Fruit fly (Drosophila melanogaster) whole organism, prepupa: ENCODE results near the gene CG12355.
A peak's percentile ranks its signal among the peaks of the same experiment; 100 is the strongest.

ENCODE experiments used
- Blimp-1 ChIP-seq: fragments of 200-800 bp; sonication (Bioruptor generic); optimal IDR thresholded peaks from 3 replicates; lab custom pipeline; 2017; ENCODE audit warnings: missing biosample characterization, missing genetic modification characterization, mild to moderate bottlenecking, moderate library complexity, missing genetic modification reagents
- CG10631 ChIP-seq: fragments of 200-800 bp; sonication (Bioruptor generic); optimal IDR thresholded peaks from 2 replicates; lab custom pipeline; 2016; ENCODE audit warnings: missing biosample characterization, missing genetic modification characterization
- CG11294 ChIP-seq: fragments of 200-800 bp; sonication (Bioruptor generic); IDR thresholded peaks from 2 replicates; pipeline ENCODE4 v1.3.6; 2022; ENCODE audit warnings: missing biosample characterization, missing genetic modification characterization
- CG15336 ChIP-seq: fragments of 200-800 bp; sonication (Bioruptor generic); IDR thresholded peaks from 2 replicates; pipeline ENCODE4 v1.3.6; 2022; ENCODE audit warnings: missing biosample characterization, missing genetic modification characterization
- CG1621 ChIP-seq: fragments of 200-800 bp; sonication (Bioruptor generic); optimal IDR thresholded peaks from 3 replicates; lab custom pipeline; 2018; ENCODE audit warnings: missing biosample characterization, mild to moderate bottlenecking, missing genetic modification characterization
- CG3032 ChIP-seq: fragments of 200-800 bp; optimal IDR thresholded peaks from 2 replicates; lab custom pipeline; 2019; ENCODE audit warnings: missing biosample characterization, mild to moderate bottlenecking, missing genetic modification characterization, moderate library complexity
- CG31627 ChIP-seq: fragments of 200-800 bp; sonication (Bioruptor generic); optimal IDR thresholded peaks from 3 replicates; lab custom pipeline; 2016; ENCODE audit warnings: missing biosample characterization, missing genetic modification characterization
- CG32006 ChIP-seq: fragments of 200-800 bp; sonication (Bioruptor generic); optimal IDR thresholded peaks from 3 replicates; lab custom pipeline; 2017; ENCODE audit warnings: missing biosample characterization, mild to moderate bottlenecking, missing genetic modification characterization
- CG3919 ChIP-seq: fragments of 200-800 bp; sonication (Bioruptor generic); optimal IDR thresholded peaks from 3 replicates; lab custom pipeline; 2016; ENCODE audit warnings: missing biosample characterization, missing genetic modification characterization
- CG4318 ChIP-seq: fragments of 200-800 bp; sonication (Bioruptor generic); optimal IDR thresholded peaks from 3 replicates; lab custom pipeline; 2017; ENCODE audit warnings: missing biosample characterization, mild to moderate bottlenecking, missing genetic modification characterization
- CG6163 ChIP-seq: fragments of 200-800 bp; sonication (Bioruptor generic); IDR thresholded peaks from 3 replicates; pipeline ENCODE4 v1.3.6; 2022; ENCODE audit warnings: missing biosample characterization, missing genetic modification characterization
- CG6276 ChIP-seq: fragments of 200-800 bp; sonication (Bioruptor generic); optimal IDR thresholded peaks from 2 replicates; lab custom pipeline; 2017; ENCODE audit warnings: missing biosample characterization, mild to moderate bottlenecking, missing genetic modification characterization
- CG6792 ChIP-seq: fragments of 200-800 bp; sonication (Bioruptor generic); optimal IDR thresholded peaks from 3 replicates; lab custom pipeline; 2016; ENCODE audit warnings: missing biosample characterization, missing genetic modification characterization
- CG6808 ChIP-seq: fragments of 200-800 bp; sonication (Bioruptor generic); optimal IDR thresholded peaks from 3 replicates; lab custom pipeline; 2017; ENCODE audit warnings: missing biosample characterization, missing genetic modification characterization, mild to moderate bottlenecking, moderate library complexity, missing genetic modification reagents
- CG7368 ChIP-seq: fragments of 200-800 bp; sonication (Bioruptor generic); optimal IDR thresholded peaks from 3 replicates; lab custom pipeline; 2016; ENCODE audit warnings: missing biosample characterization, missing genetic modification characterization
- CG8119 ChIP-seq: fragments of 200-800 bp; sonication (Bioruptor generic); IDR thresholded peaks from 3 replicates; pipeline ENCODE4 v1.3.6; 2022; ENCODE audit warnings: missing biosample characterization, missing genetic modification characterization
- CG8319 ChIP-seq: fragments of 200-800 bp; sonication (Bioruptor generic); optimal IDR thresholded peaks from 3 replicates; lab custom pipeline; 2016; ENCODE audit warnings: missing biosample characterization, missing genetic modification characterization
- CG8632 ChIP-seq: fragments of 200-800 bp; sonication (Bioruptor generic); optimal IDR thresholded peaks from 3 replicates; lab custom pipeline; 2016; ENCODE audit warnings: missing biosample characterization, missing genetic modification characterization
- CG9139 ChIP-seq: fragments of 200-800 bp; sonication (Bioruptor generic); optimal IDR thresholded peaks from 3 replicates; lab custom pipeline; 2017; ENCODE audit warnings: missing biosample characterization, mild to moderate bottlenecking, missing genetic modification characterization
- Eip75B ChIP-seq: fragments of 200-800 bp; sonication (Bioruptor generic); optimal IDR thresholded peaks from 3 replicates; lab custom pipeline; 2016; ENCODE audit warnings: missing biosample characterization, missing genetic modification characterization
- Eip78C ChIP-seq: fragments of 200-800 bp; sonication (Bioruptor generic); peaks from one replicate; lab custom pipeline; 2016; ENCODE audit warnings: missing biosample characterization, missing genetic modification characterization
- Eip93F ChIP-seq: fragments of 200-800 bp; sonication (Bioruptor generic); optimal IDR thresholded peaks from 2 replicates; lab custom pipeline; 2016; ENCODE audit warnings: missing biosample characterization, mild to moderate bottlenecking, missing genetic modification characterization
- Ets21C ChIP-seq: fragments of 200-800 bp; sonication (Bioruptor generic); optimal IDR thresholded peaks from 3 replicates; lab custom pipeline; 2016; ENCODE audit warnings: missing biosample characterization, missing genetic modification characterization
- Ets96B ChIP-seq: fragments of 200-800 bp; optimal IDR thresholded peaks from 2 replicates; lab custom pipeline; 2019; ENCODE audit warnings: missing biosample characterization, mild to moderate bottlenecking, missing genetic modification characterization, moderate library complexity
- Gug ChIP-seq: fragments of 200-800 bp; sonication (Bioruptor generic); IDR thresholded peaks from 2 replicates; pipeline ENCODE4 v1.3.6; 2022; ENCODE audit warnings: missing biosample characterization, missing genetic modification characterization
- Hr4 ChIP-seq: fragments of 200-800 bp; sonication (Bioruptor generic); optimal IDR thresholded peaks from 3 replicates; lab custom pipeline; 2016; ENCODE audit warnings: missing biosample characterization, missing genetic modification characterization
- Met ChIP-seq: fragments of 200-800 bp; sonication (Bioruptor generic); optimal IDR thresholded peaks from 3 replicates; lab custom pipeline; 2016; ENCODE audit warnings: missing biosample characterization, missing genetic modification characterization
- Smox ChIP-seq: fragments of 200-800 bp; sonication (Bioruptor generic); optimal IDR thresholded peaks from 3 replicates; lab custom pipeline; 2016; ENCODE audit warnings: missing biosample characterization, missing genetic modification characterization
- Sox102F ChIP-seq: fragments of 200-800 bp; sonication (Bioruptor generic); optimal IDR thresholded peaks from 2 replicates; lab custom pipeline; 2016; ENCODE audit warnings: missing biosample characterization, mild to moderate bottlenecking, missing genetic modification characterization
- Sox15 ChIP-seq: fragments of 200-800 bp; sonication (Bioruptor generic); optimal IDR thresholded peaks from 3 replicates; lab custom pipeline; 2016; ENCODE audit warnings: missing biosample characterization, missing genetic modification characterization
- achi ChIP-seq: fragments of 200-800 bp; sonication (Bioruptor generic); optimal IDR thresholded peaks from 3 replicates; lab custom pipeline; 2016; ENCODE audit warnings: missing biosample characterization, missing genetic modification characterization
- acj6 ChIP-seq: fragments of 200-800 bp; sonication (Bioruptor generic); optimal IDR thresholded peaks from 3 replicates; lab custom pipeline; 2016; ENCODE audit warnings: missing biosample characterization, missing genetic modification characterization
- dac ChIP-seq: fragments of 200-800 bp; sonication (Bioruptor generic); optimal IDR thresholded peaks from 2 replicates; lab custom pipeline; 2017; ENCODE audit warnings: missing biosample characterization, mild to moderate bottlenecking, missing genetic modification characterization
- dsx ChIP-seq: fragments of 200-800 bp; optimal IDR thresholded peaks from 3 replicates; lab custom pipeline; 2019; ENCODE audit warnings: missing biosample characterization, mild to moderate bottlenecking, missing genetic modification characterization, moderate library complexity; ENCODE audit not compliant: poor library complexity, severe bottlenecking
- eg ChIP-seq: fragments of 200-800 bp; sonication (Bioruptor generic); IDR thresholded peaks from 3 replicates; pipeline ENCODE4 v1.3.6; 2022; ENCODE audit warnings: missing biosample characterization, missing genetic modification characterization
- fd85E ChIP-seq: fragments of 200-800 bp; sonication (Bioruptor generic); optimal IDR thresholded peaks from 3 replicates; lab custom pipeline; 2016; ENCODE audit warnings: missing biosample characterization, missing genetic modification characterization
- fkh ChIP-seq: fragments of 200-800 bp; sonication (Bioruptor generic); optimal IDR thresholded peaks from 3 replicates; lab custom pipeline; 2017; ENCODE audit warnings: missing biosample characterization, mild to moderate bottlenecking, missing genetic modification characterization, moderate library complexity
- lz ChIP-seq: fragments of 200-800 bp; sonication (Bioruptor generic); optimal IDR thresholded peaks from 3 replicates; lab custom pipeline; 2016; ENCODE audit warnings: missing biosample characterization, missing genetic modification characterization
- net ChIP-seq: fragments of 200-800 bp; sonication (Bioruptor generic); optimal IDR thresholded peaks from 3 replicates; lab custom pipeline; 2016; ENCODE audit warnings: missing biosample characterization, missing genetic modification characterization
- salr ChIP-seq, 2 experiments: fragments of 200-800 bp; sonication (Bioruptor generic); optimal IDR thresholded peaks; 3 replicates each; lab custom pipeline; 2016 to 2018; ENCODE audit warnings: missing biosample characterization in 2 of 2, missing genetic modification characterization in 2 of 2, mild to moderate bottlenecking in 1 of 2
- ss ChIP-seq, 2 experiments: fragments of 200-800 bp; sonication (Bioruptor generic); optimal IDR thresholded peaks; 2 replicates in 1 of 2; 3 replicates in 1 of 2; lab custom pipeline; 2017 to 2018; ENCODE audit warnings: mild to moderate bottlenecking in 2 of 2, missing biosample characterization in 2 of 2, missing genetic modification characterization in 2 of 2, moderate library complexity in 1 of 2
- vri ChIP-seq: fragments of 200-800 bp; sonication (Bioruptor generic); optimal IDR thresholded peaks from 3 replicates; lab custom pipeline; 2016; ENCODE audit warnings: missing biosample characterization, mild to moderate bottlenecking, missing genetic modification characterization

The CG12355 gene

dm6 chr3L:15535800-15536225 is 40.5 kb upstream of the CG12355 start (continued):
- TF ChIP-seq dsx (GFP tag; lab: Kevin White, UChicago), result peak; percentile 83
- TF ChIP-seq, all 60 proteins: peak for 10

dm6 chr3L:15535228-15535598 is 39.9 kb upstream of the CG12355 start, which contains the start of gene CrebA:
CrebA (plus strand) TSS chr3L:15535395.
- TF ChIP-seq ss (GFP tag; optimal IDR thresholded peaks at IDR 0.05; lab: Kevin White, UChicago), result no peak
- peak; percentile 13; the same call in 2 of the 3 replicates for TF ChIP-seq eg (GFP tag; lab: Robert Waterston, UW)
- no peak for TF ChIP-seq vri (GFP tag; lab: Kevin White, UChicago)
- TF ChIP-seq CG6808 (GFP tag; lab: Kevin White, UChicago), result no peak
- no peak for TF ChIP-seq CG4318 (GFP tag; lab: Kevin White, UChicago)
- TF ChIP-seq CG6163 (GFP tag; lab: Robert Waterston, UW), result peak; percentile 18; the same call in 1 of the 3 replicates
- no peak for TF ChIP-seq Eip78C (GFP tag; lab: Kevin White, UChicago)
- no peak for TF ChIP-seq CG15336 (GFP tag; lab: Robert Waterston, UW)
- no peak for TF ChIP-seq Blimp-1 (GFP tag; lab: Kevin White, UChicago)
- peak; percentile 17 for TF ChIP-seq CG1621 (tag; lab: Kevin White, UChicago)
- no peak for TF ChIP-seq Smox (GFP tag; lab: Kevin White, UChicago)

dm6 chr3L:15534274-15535227 is 39.2 kb upstream of the CG12355 start:
- peak; percentile 51 for TF ChIP-seq CG9139 (GFP tag; lab: Kevin White, UChicago)
- peak; percentile 64 for TF ChIP-seq CG1621 (tag; lab: Kevin White, UChicago)
- TF ChIP-seq salr (GFP tag; optimal IDR thresholded peaks at IDR 0.05; lab: Kevin White, UChicago), result peak; percentile 19 to 86
- TF ChIP-seq acj6 (GFP tag; lab: Kevin White, UChicago), result peak; percentile 76
- peak; percentile 57 for TF ChIP-seq Ets21C
- 0 out of 3 replicates have a peak, but pooled peaks have one; percentile 37 for TF ChIP-seq CG8119 (GFP tag; lab: Robert Waterston, UW)
- TF ChIP-seq fkh (GFP tag; lab: Kevin White, UChicago), result peak; percentile 23
- peak; percentile 34 for TF ChIP-seq Blimp-1 (GFP tag; lab: Kevin White, UChicago)
- TF ChIP-seq CG7368, result peak; percentile 44
- peak; percentile 67 for TF ChIP-seq CG3919 (GFP tag; lab: Kevin White, UChicago)
- TF ChIP-seq Eip75B (GFP tag; lab: Kevin White, UChicago), result peak; percentile 76
- TF ChIP-seq net, result peak; percentile 79
- peak; percentile 80 for TF ChIP-seq Smox (GFP tag; lab: Kevin White, UChicago)
- TF ChIP-seq CG6163 (GFP tag; lab: Robert Waterston, UW), result peak; percentile 8; the same call in 1 of the 3 replicates
- peak; percentile 71 for TF ChIP-seq CG3032 (tag; lab: Kevin White, UChicago)
- peak; percentile 79 for TF ChIP-seq CG31627 (GFP tag; lab: Kevin White, UChicago)
- peak; percentile 78 for TF ChIP-seq CG6808 (GFP tag; lab: Kevin White, UChicago)
- peak; percentile 77 for TF ChIP-seq CG8632 (GFP tag; lab: Kevin White, UChicago)
- peak; percentile 79 for TF ChIP-seq lz
- TF ChIP-seq CG8319 (GFP tag; lab: Kevin White, UChicago), result peak; percentile 44
- TF ChIP-seq dac (GFP tag; lab: Kevin White, UChicago), result peak; percentile 70
- TF ChIP-seq Hr4 (GFP tag; lab: Kevin White, UChicago), result peak; percentile 79
- peak; percentile 71 for TF ChIP-seq CG6792 (GFP tag; lab: Kevin White, UChicago)
- peak; percentile 80 for TF ChIP-seq CG10631 (GFP tag; lab: Kevin White, UChicago)
- TF ChIP-seq eg (GFP tag; lab: Robert Waterston, UW), result peak; percentile 30; the same call in 1 of the 3 replicates
- TF ChIP-seq CG32006 (GFP tag; lab: Kevin White, UChicago), result peak; percentile 90
- TF ChIP-seq achi (GFP tag; lab: Kevin White, UChicago), result peak; percentile 67
- TF ChIP-seq Met (GFP tag; lab: Kevin White, UChicago), result peak; percentile 75
- TF ChIP-seq fd85E, result no peak
- TF ChIP-seq CG11294, result peak; percentile 37; the same call in 1 of the 2 replicates
- TF ChIP-seq Ets96B (tag; lab: Kevin White, UChicago), result peak; percentile 62
- peak; percentile 76 for TF ChIP-seq Sox15 (GFP tag; lab: Kevin White, UChicago)
- TF ChIP-seq CG15336 (GFP tag; lab: Robert Waterston, UW), result peak; percentile 28; the same call in 1 of the 2 replicates
- TF ChIP-seq Gug (GFP tag; lab: Robert Waterston, UW), result 0 out of 2 replicates have a peak, but pooled peaks have one; percentile 18
- TF ChIP-seq CG6276, result peak; percentile 81
- TF ChIP-seq ss (GFP tag; optimal IDR thresholded peaks at IDR 0.05; lab: Kevin White, UChicago), result peak; percentile 57 to 75
- peak; percentile 60 for TF ChIP-seq CG4318 (GFP tag; lab: Kevin White, UChicago)
- TF ChIP-seq dsx (GFP tag; lab: Kevin White, UChicago), result peak; percentile 11
- TF ChIP-seq Eip93F (GFP tag; lab: Kevin White, UChicago), result no peak
- TF ChIP-seq Sox102F (GFP tag; lab: Kevin White, UChicago), result peak; percentile 69
